Fruit fly (Drosophila melanogaster) whole organism, embryonic: ENCODE measurements around the gene Plzf.

ENCODE experiments used
- Bdp1 ChIP-seq: fragments of 200-800 bp; sonication (Bioruptor generic); optimal IDR thresholded peaks from 3 replicates; lab custom pipeline; 2016; ENCODE audit warnings: missing biosample characterization, missing genetic modification characterization
- CG31224 ChIP-seq: fragments of 200-800 bp; sonication (Bioruptor generic); IDR thresholded peaks from 2 replicates; pipeline ENCODE4 v1.3.6; 2022; ENCODE audit warnings: missing biosample characterization, missing genetic modification characterization
- D ChIP-seq, 2 experiments: fragments of 200-800 bp in 1 of 2; fragments of >200 bp in 1 of 2; sonication (Bioruptor generic) in 1 of 2; optimal IDR thresholded peaks; 2 replicates in 1 of 2; 3 replicates in 1 of 2; lab custom pipeline; 2017; ENCODE audit warnings: mild to moderate bottlenecking in 1 of 2, missing biosample characterization in 1 of 2, missing genetic modification characterization in 1 of 2, missing genetic modification reagents in 1 of 2
- bbx ChIP-seq: fragments of 200-800 bp; sonication (Bioruptor generic); IDR thresholded peaks from 2 replicates; pipeline ENCODE4 v1.3.6; 2022; ENCODE audit warnings: missing biosample characterization, missing genetic modification characterization; ENCODE audit not compliant: partially characterized antibody
- eyg ChIP-seq: fragments of 200-800 bp; sonication (Bioruptor generic); optimal IDR thresholded peaks from 3 replicates; lab custom pipeline; 2016; ENCODE audit warnings: missing biosample characterization, missing genetic modification characterization
- ftz-f1 ChIP-seq: fragments of 200-800 bp; sonication (Bioruptor generic); optimal IDR thresholded peaks from 2 replicates; lab custom pipeline; 2016; ENCODE audit warnings: missing biosample characterization, missing genetic modification characterization
- hkb ChIP-seq, 2 experiments: fragments of 200-800 bp in 1 of 2; fragments of >200 bp in 1 of 2; sonication (Bioruptor generic) in 1 of 2; IDR thresholded peaks in 1 of 2; optimal IDR thresholded peaks in 1 of 2; 2 replicates each; pipeline versions ENCODE4 v1.3.6 to Lab custom; 2017 to 2022; ENCODE audit warnings: missing biosample characterization in 1 of 2, missing genetic modification characterization in 1 of 2
- maf-S ChIP-seq: fragments of 200-800 bp; sonication (Bioruptor generic); optimal IDR thresholded peaks from 2 replicates; lab custom pipeline; 2016; ENCODE audit warnings: missing biosample characterization, missing genetic modification characterization
- org-1 ChIP-seq: fragments of 200-800 bp; sonication (Bioruptor generic); optimal IDR thresholded peaks from 2 replicates; lab custom pipeline; 2017; ENCODE audit warnings: missing biosample characterization, missing genetic modification characterization

dm6 chr2L:12003792-12004210 lies 44.9 kb downstream of the Plzf start:
- no peak for TF ChIP-seq CG31224 (GFP tag; lab: Robert Waterston, UW)
- TF ChIP-seq org-1 = no peak
- TF ChIP-seq Bdp1 = no peak
- no peak for TF ChIP-seq ftz-f1
- TF ChIP-seq bbx (GFP tag; lab: Robert Waterston, UW) = no peak
- TF ChIP-seq hkb (optimal IDR thresholded peaks at IDR 0.05; lab: Kevin White, UChicago) = peak; percentile 46
- TF ChIP-seq hkb (GFP tag; IDR thresholded peaks at IDR 0.05; lab: Robert Waterston, UW) = no peak
- no peak for TF ChIP-seq maf-S (GFP tag; lab: Kevin White, UChicago)
- no peak for TF ChIP-seq eyg (GFP tag; lab: Kevin White, UChicago)
- TF ChIP-seq D (optimal IDR thresholded peaks at IDR 0.05; lab: Kevin White, UChicago) = no peak
- no peak for TF ChIP-seq D (GFP tag; optimal IDR thresholded peaks at IDR 0.05; lab: Kevin White, UChicago)
